Fruit fly (Drosophila melanogaster): ENCODE results near the gene Osi13.

DNA sequence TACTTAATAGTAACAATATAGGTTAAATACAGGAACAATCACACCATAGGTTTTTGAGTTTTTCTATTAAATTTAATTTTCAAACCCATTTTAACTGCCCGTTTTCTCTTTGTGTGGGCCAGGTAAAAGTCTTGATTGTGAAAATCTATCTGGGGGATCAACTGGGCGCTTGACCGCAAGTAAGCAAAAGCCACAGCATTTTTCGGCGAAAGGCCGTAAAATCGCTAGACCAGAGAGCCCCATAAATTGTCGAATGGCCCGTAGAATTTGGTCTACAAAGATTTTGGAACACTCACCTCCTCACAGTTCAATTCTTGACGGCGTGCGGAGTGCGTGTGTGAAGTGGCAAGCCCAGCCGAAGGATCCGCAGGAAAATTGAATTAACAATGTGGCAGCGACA lies 4.1 kb upstream of the Osi13 start, which contains the start of gene CG15594:
- no peak for TF ChIP-seq CTCF (optimal IDR thresholded peaks at IDR 0.05)
- no peak for TF ChIP-seq CG8478 (optimal IDR thresholded peaks at IDR 0.05)

Data from S2 (cell line).